Fruit fly (Drosophila melanogaster) whole organism, prepupa: ENCODE data around the gene CG34247.

ENCODE experiments used
- Blimp-1 ChIP-seq: fragments of 200-800 bp; sonication (Bioruptor generic); optimal IDR thresholded peaks from 3 replicates; lab custom pipeline; 2017; ENCODE audit warnings: missing biosample characterization, missing genetic modification characterization, mild to moderate bottlenecking, moderate library complexity, missing genetic modification reagents
- CG11294 ChIP-seq: fragments of 200-800 bp; sonication (Bioruptor generic); IDR thresholded peaks from 2 replicates; pipeline ENCODE4 v1.3.6; 2022; ENCODE audit warnings: missing biosample characterization, missing genetic modification characterization
- CG15336 ChIP-seq: fragments of 200-800 bp; sonication (Bioruptor generic); IDR thresholded peaks from 2 replicates; pipeline ENCODE4 v1.3.6; 2022; ENCODE audit warnings: missing biosample characterization, missing genetic modification characterization
- CG16779 ChIP-seq: fragments of 200-800 bp; sonication (Bioruptor generic); optimal IDR thresholded peaks from 3 replicates; lab custom pipeline; 2017; ENCODE audit warnings: missing biosample characterization, mild to moderate bottlenecking, missing genetic modification characterization
- CG3032 ChIP-seq: fragments of 200-800 bp; optimal IDR thresholded peaks from 2 replicates; lab custom pipeline; 2019; ENCODE audit warnings: missing biosample characterization, mild to moderate bottlenecking, missing genetic modification characterization, moderate library complexity
- CG31627 ChIP-seq: fragments of 200-800 bp; sonication (Bioruptor generic); optimal IDR thresholded peaks from 3 replicates; lab custom pipeline; 2016; ENCODE audit warnings: missing biosample characterization, missing genetic modification characterization
- CG34406 ChIP-seq: fragments of 200-800 bp; sonication (Bioruptor generic); optimal IDR thresholded peaks from 3 replicates; lab custom pipeline; 2016; ENCODE audit warnings: missing biosample characterization, missing genetic modification characterization
- CG3919 ChIP-seq: fragments of 200-800 bp; sonication (Bioruptor generic); optimal IDR thresholded peaks from 3 replicates; lab custom pipeline; 2016; ENCODE audit warnings: missing biosample characterization, missing genetic modification characterization
- CG4318 ChIP-seq: fragments of 200-800 bp; sonication (Bioruptor generic); optimal IDR thresholded peaks from 3 replicates; lab custom pipeline; 2017; ENCODE audit warnings: missing biosample characterization, mild to moderate bottlenecking, missing genetic modification characterization
- CG6163 ChIP-seq: fragments of 200-800 bp; sonication (Bioruptor generic); IDR thresholded peaks from 3 replicates; pipeline ENCODE4 v1.3.6; 2022; ENCODE audit warnings: missing biosample characterization, missing genetic modification characterization
- CG6276 ChIP-seq: fragments of 200-800 bp; sonication (Bioruptor generic); optimal IDR thresholded peaks from 2 replicates; lab custom pipeline; 2017; ENCODE audit warnings: missing biosample characterization, mild to moderate bottlenecking, missing genetic modification characterization
- CG6792 ChIP-seq: fragments of 200-800 bp; sonication (Bioruptor generic); optimal IDR thresholded peaks from 3 replicates; lab custom pipeline; 2016; ENCODE audit warnings: missing biosample characterization, missing genetic modification characterization
- CG6808 ChIP-seq: fragments of 200-800 bp; sonication (Bioruptor generic); optimal IDR thresholded peaks from 3 replicates; lab custom pipeline; 2017; ENCODE audit warnings: missing biosample characterization, missing genetic modification characterization, mild to moderate bottlenecking, moderate library complexity, missing genetic modification reagents
- CG6854 ChIP-seq: fragments of 200-800 bp; sonication (Bioruptor generic); optimal IDR thresholded peaks from 2 replicates; lab custom pipeline; 2017; ENCODE audit warnings: missing biosample characterization, mild to moderate bottlenecking, missing genetic modification characterization
- CG7368 ChIP-seq: fragments of 200-800 bp; sonication (Bioruptor generic); optimal IDR thresholded peaks from 3 replicates; lab custom pipeline; 2016; ENCODE audit warnings: missing biosample characterization, missing genetic modification characterization
- CG8119 ChIP-seq: fragments of 200-800 bp; sonication (Bioruptor generic); IDR thresholded peaks from 3 replicates; pipeline ENCODE4 v1.3.6; 2022; ENCODE audit warnings: missing biosample characterization, missing genetic modification characterization
- CG8632 ChIP-seq: fragments of 200-800 bp; sonication (Bioruptor generic); optimal IDR thresholded peaks from 3 replicates; lab custom pipeline; 2016; ENCODE audit warnings: missing biosample characterization, missing genetic modification characterization
- Eip75B ChIP-seq: fragments of 200-800 bp; sonication (Bioruptor generic); optimal IDR thresholded peaks from 3 replicates; lab custom pipeline; 2016; ENCODE audit warnings: missing biosample characterization, missing genetic modification characterization
- Eip93F ChIP-seq: fragments of 200-800 bp; sonication (Bioruptor generic); optimal IDR thresholded peaks from 2 replicates; lab custom pipeline; 2016; ENCODE audit warnings: missing biosample characterization, mild to moderate bottlenecking, missing genetic modification characterization
- Ets96B ChIP-seq: fragments of 200-800 bp; optimal IDR thresholded peaks from 2 replicates; lab custom pipeline; 2019; ENCODE audit warnings: missing biosample characterization, mild to moderate bottlenecking, missing genetic modification characterization, moderate library complexity
- Hr38 ChIP-seq: sonication (Bioruptor generic); optimal IDR thresholded peaks from 2 replicates; lab custom pipeline; 2016; ENCODE audit warnings: missing biosample characterization, missing genetic modification characterization
- Hr4 ChIP-seq: fragments of 200-800 bp; sonication (Bioruptor generic); optimal IDR thresholded peaks from 3 replicates; lab custom pipeline; 2016; ENCODE audit warnings: missing biosample characterization, missing genetic modification characterization
- Met ChIP-seq: fragments of 200-800 bp; sonication (Bioruptor generic); optimal IDR thresholded peaks from 3 replicates; lab custom pipeline; 2016; ENCODE audit warnings: missing biosample characterization, missing genetic modification characterization
- OdsH ChIP-seq: fragments of 200-800 bp; sonication (Bioruptor generic); optimal IDR thresholded peaks from 3 replicates; lab custom pipeline; 2016; ENCODE audit warnings: missing biosample characterization, missing genetic modification characterization
- Smox ChIP-seq: fragments of 200-800 bp; sonication (Bioruptor generic); optimal IDR thresholded peaks from 3 replicates; lab custom pipeline; 2016; ENCODE audit warnings: missing biosample characterization, missing genetic modification characterization
- Sox102F ChIP-seq: fragments of 200-800 bp; sonication (Bioruptor generic); optimal IDR thresholded peaks from 2 replicates; lab custom pipeline; 2016; ENCODE audit warnings: missing biosample characterization, mild to moderate bottlenecking, missing genetic modification characterization
- Sox15 ChIP-seq: fragments of 200-800 bp; sonication (Bioruptor generic); optimal IDR thresholded peaks from 3 replicates; lab custom pipeline; 2016; ENCODE audit warnings: missing biosample characterization, missing genetic modification characterization
- achi ChIP-seq: fragments of 200-800 bp; sonication (Bioruptor generic); optimal IDR thresholded peaks from 3 replicates; lab custom pipeline; 2016; ENCODE audit warnings: missing biosample characterization, missing genetic modification characterization
- dac ChIP-seq: fragments of 200-800 bp; sonication (Bioruptor generic); optimal IDR thresholded peaks from 2 replicates; lab custom pipeline; 2017; ENCODE audit warnings: missing biosample characterization, mild to moderate bottlenecking, missing genetic modification characterization
- dsx ChIP-seq: fragments of 200-800 bp; optimal IDR thresholded peaks from 3 replicates; lab custom pipeline; 2019; ENCODE audit warnings: missing biosample characterization, mild to moderate bottlenecking, missing genetic modification characterization, moderate library complexity; ENCODE audit not compliant: poor library complexity, severe bottlenecking
- eg ChIP-seq: fragments of 200-800 bp; sonication (Bioruptor generic); IDR thresholded peaks from 3 replicates; pipeline ENCODE4 v1.3.6; 2022; ENCODE audit warnings: missing biosample characterization, missing genetic modification characterization
- esn ChIP-seq: fragments of 200-800 bp; sonication (Bioruptor generic); optimal IDR thresholded peaks from 2 replicates; lab custom pipeline; 2016; ENCODE audit warnings: missing biosample characterization, mild to moderate bottlenecking, missing genetic modification characterization, moderate library complexity
- fd59A ChIP-seq: fragments of 200-800 bp; sonication (Bioruptor generic); optimal IDR thresholded peaks from 2 replicates; lab custom pipeline; 2017; ENCODE audit warnings: missing biosample characterization, mild to moderate bottlenecking, missing genetic modification characterization, missing genetic modification reagents
- fkh ChIP-seq: fragments of 200-800 bp; sonication (Bioruptor generic); optimal IDR thresholded peaks from 3 replicates; lab custom pipeline; 2017; ENCODE audit warnings: missing biosample characterization, mild to moderate bottlenecking, missing genetic modification characterization, moderate library complexity
- lz ChIP-seq: fragments of 200-800 bp; sonication (Bioruptor generic); optimal IDR thresholded peaks from 3 replicates; lab custom pipeline; 2016; ENCODE audit warnings: missing biosample characterization, missing genetic modification characterization
- salr ChIP-seq, 2 experiments: fragments of 200-800 bp; sonication (Bioruptor generic); optimal IDR thresholded peaks; 3 replicates each; lab custom pipeline; 2016 to 2018; ENCODE audit warnings: missing biosample characterization in 2 of 2, missing genetic modification characterization in 2 of 2, mild to moderate bottlenecking in 1 of 2
- spab ChIP-seq: fragments of 200-800 bp; sonication (Bioruptor generic); optimal IDR thresholded peaks from 2 replicates; lab custom pipeline; 2017; ENCODE audit warnings: missing biosample characterization, mild to moderate bottlenecking, missing genetic modification characterization, missing genetic modification reagents

The CG34247 gene

DNA sequence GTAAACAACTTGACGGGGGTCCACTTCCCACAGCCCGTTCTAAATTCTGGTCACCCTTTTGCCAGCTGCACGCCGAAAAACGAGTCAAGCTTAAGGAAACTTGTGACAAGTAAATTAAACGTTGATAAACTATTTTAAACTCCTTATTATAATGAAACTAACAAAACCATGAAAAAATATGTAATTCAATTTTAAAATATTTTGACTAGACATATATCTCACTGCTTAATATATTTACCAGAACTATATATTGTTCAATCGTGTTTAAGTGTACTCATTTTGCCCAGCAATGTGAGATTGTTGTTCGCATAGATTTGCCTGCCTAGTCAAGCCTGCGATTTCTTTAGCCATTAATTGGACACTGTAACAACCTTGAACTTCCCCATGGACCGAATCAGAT, 1.9 kb downstream of the CG34247 start, which contains the start of gene CG13053 (continued):
- TF ChIP-seq CG6808 = peak; percentile 77
- TF ChIP-seq OdsH (GFP tag; lab: Kevin White, UChicago) = peak; percentile 8
- no peak for TF ChIP-seq Smox (GFP tag; lab: Kevin White, UChicago)
- TF ChIP-seq CG6276 (GFP tag; lab: Kevin White, UChicago) = no peak
- TF ChIP-seq CG34406 (GFP tag; lab: Kevin White, UChicago) = no peak
- TF ChIP-seq Blimp-1 (GFP tag; lab: Kevin White, UChicago) = no peak
- TF ChIP-seq CG7368 = no peak
- no peak for TF ChIP-seq CG11294
- peak; percentile 85 for TF ChIP-seq dsx (GFP tag; lab: Kevin White, UChicago)
- TF ChIP-seq spab (GFP tag; lab: Kevin White, UChicago) = peak; percentile 71
- peak; percentile 20 for TF ChIP-seq achi (GFP tag; lab: Kevin White, UChicago)
- no peak for TF ChIP-seq CG8632
- TF ChIP-seq dac (GFP tag; lab: Kevin White, UChicago) = no peak
- peak; percentile 46 for TF ChIP-seq CG3919
- no peak for TF ChIP-seq fkh (GFP tag; lab: Kevin White, UChicago)
- TF ChIP-seq CG6792 (GFP tag; lab: Kevin White, UChicago) = no peak
- peak; percentile 58 for TF ChIP-seq Eip75B (GFP tag; lab: Kevin White, UChicago)
- TF ChIP-seq Eip93F (GFP tag; lab: Kevin White, UChicago) = no peak
- TF ChIP-seq Hr38 (GFP tag; lab: Kevin White, UChicago) = no peak
- no peak for TF ChIP-seq eg (GFP tag; lab: Robert Waterston, UW)
- TF ChIP-seq Sox102F (GFP tag; lab: Kevin White, UChicago) = no peak
- TF ChIP-seq CG6163 (GFP tag; lab: Robert Waterston, UW) = peak; percentile 31; the same call in 1 of the 3 replicates
- peak; percentile 74 for TF ChIP-seq CG3032
- TF ChIP-seq CG8119 (GFP tag; lab: Robert Waterston, UW) = peak; percentile 28; the same call in 1 of the 3 replicates
- TF ChIP-seq Ets96B (tag; lab: Kevin White, UChicago) = peak; percentile 82
- TF ChIP-seq CG4318 (GFP tag; lab: Kevin White, UChicago) = no peak
- TF ChIP-seq lz (GFP tag; lab: Kevin White, UChicago) = no peak
- TF ChIP-seq fd59A (GFP tag; lab: Kevin White, UChicago) = peak; percentile 62

DNA sequence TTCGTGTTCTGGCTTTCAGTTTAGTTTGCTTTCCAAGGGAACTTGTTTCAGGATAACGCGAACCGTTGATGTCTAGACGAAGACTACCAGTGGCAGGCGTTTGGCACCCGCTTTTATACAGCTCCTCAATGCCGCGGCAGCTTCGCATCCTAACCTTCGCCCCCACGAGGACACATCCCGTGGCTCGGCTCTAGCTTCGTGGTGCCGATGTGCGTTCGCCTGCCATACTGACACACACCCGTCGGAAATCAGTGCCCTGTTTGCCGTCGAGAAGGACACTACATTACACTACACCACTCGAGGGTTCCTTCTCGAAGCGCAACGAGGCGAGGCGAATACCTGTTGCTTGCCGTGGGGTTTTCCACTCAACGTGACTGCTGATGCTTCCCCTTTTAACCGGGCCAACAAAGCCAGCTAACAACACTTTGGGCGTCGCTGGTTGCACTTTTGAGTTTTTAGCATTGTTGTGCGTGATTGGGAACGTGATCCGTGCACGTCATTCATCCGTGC, 4.2 kb downstream of the CG34247 start, which contains the start of gene CG13054:
CG13054 (minus strand) TSS at position 74 of the 510 bp plus-strand sequence.
- no peak for TF ChIP-seq CG31627
- TF ChIP-seq, all 60 proteins: peak for 0

DNA sequence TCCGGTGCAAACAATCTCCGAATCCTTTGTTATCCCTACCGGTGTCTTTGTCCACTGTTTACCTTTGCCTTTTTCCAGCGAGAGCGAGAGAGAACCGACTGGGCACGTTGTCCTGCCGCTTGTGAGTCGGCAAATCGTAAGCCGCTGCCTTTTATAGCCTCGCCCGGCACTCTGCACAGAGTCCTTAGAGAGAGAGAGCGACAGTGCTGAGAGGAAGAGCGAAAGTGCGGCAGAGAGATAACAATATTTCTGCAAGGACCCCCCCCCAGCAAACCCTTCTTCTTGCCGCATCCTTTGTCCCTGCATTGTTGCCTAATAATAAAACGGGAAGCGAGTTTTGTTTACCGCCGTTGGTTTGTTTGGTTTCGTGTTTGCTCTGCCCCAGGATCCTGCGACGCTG, 9.2 kb downstream of the CG34247 start, which contains the start of gene CG13055:
CG13055 (minus strand) TSS at position 101 of the 400 bp plus-strand sequence.
- TF ChIP-seq Blimp-1 (GFP tag; lab: Kevin White, UChicago) = no peak
- no peak for TF ChIP-seq fkh (GFP tag; lab: Kevin White, UChicago)
- no peak for TF ChIP-seq Sox15
- no peak for TF ChIP-seq CG31627
- no peak for TF ChIP-seq eg (GFP tag; lab: Robert Waterston, UW)
- no peak for TF ChIP-seq CG15336 (GFP tag; lab: Robert Waterston, UW)
- TF ChIP-seq Hr38 (GFP tag; lab: Kevin White, UChicago) = no peak
- no peak for TF ChIP-seq Met
- TF ChIP-seq CG6854 (GFP tag; lab: Kevin White, UChicago) = no peak
- TF ChIP-seq Hr4 (GFP tag; lab: Kevin White, UChicago) = no peak
- no peak for TF ChIP-seq CG8632
- no peak for TF ChIP-seq salr (GFP tag; optimal IDR thresholded peaks at IDR 0.05; lab: Kevin White, UChicago)
- TF ChIP-seq esn (GFP tag; lab: Kevin White, UChicago) = no peak
- no peak for TF ChIP-seq CG16779 (tag; lab: Kevin White, UChicago)
- no peak for TF ChIP-seq Smox (GFP tag; lab: Kevin White, UChicago)
- no peak for TF ChIP-seq CG6808
- TF ChIP-seq CG6792 (GFP tag; lab: Kevin White, UChicago) = no peak
